Fruit fly (Drosophila melanogaster) whole organism, pupa: Measurements from ENCODE around the gene cin.

Experiments
- CG10348 ChIP-seq: fragments of 200-800 bp; sonication (Bioruptor generic); IDR thresholded peaks from 2 replicates; pipeline ENCODE4 v1.3.6; 2022; ENCODE audit warnings: missing biosample characterization, missing genetic modification characterization
- CG12605 ChIP-seq: fragments of 200-800 bp; sonication (Bioruptor generic); IDR thresholded peaks from 2 replicates; pipeline ENCODE4 v1.3.6; 2022; ENCODE audit warnings: missing biosample characterization, missing genetic modification characterization
- CG13204 ChIP-seq: fragments of 200-800 bp; sonication (Bioruptor generic); optimal IDR thresholded peaks from 2 replicates; lab custom pipeline; 2018; ENCODE audit warnings: missing biosample characterization, mild to moderate bottlenecking, missing genetic modification characterization, moderate library complexity
- CG14655 ChIP-seq: fragments of 200-800 bp; sonication (Bioruptor generic); optimal IDR thresholded peaks from 3 replicates; lab custom pipeline; 2017; ENCODE audit warnings: mild to moderate bottlenecking, missing biosample characterization, missing genetic modification reagents, missing genetic modification characterization
- CG15710 ChIP-seq: fragments of 200-800 bp; sonication (Bioruptor generic); optimal IDR thresholded peaks from 2 replicates; lab custom pipeline; 2018; ENCODE audit warnings: missing biosample characterization, mild to moderate bottlenecking, missing genetic modification characterization, moderate library complexity
- CG17806 ChIP-seq: fragments of 200-800 bp; sonication (Bioruptor generic); optimal IDR thresholded peaks from 2 replicates; lab custom pipeline; 2018; ENCODE audit warnings: missing biosample characterization, mild to moderate bottlenecking, missing genetic modification characterization, moderate library complexity
- CG32121 ChIP-seq: fragments of 200-800 bp; sonication (Bioruptor generic); IDR thresholded peaks from 2 replicates; pipeline ENCODE4 v1.3.6; 2022; ENCODE audit warnings: missing biosample characterization, missing genetic modification characterization
- CG34367 ChIP-seq: fragments of 200-800 bp; sonication (Bioruptor generic); optimal IDR thresholded peaks from 2 replicates; lab custom pipeline; 2018; ENCODE audit warnings: missing biosample characterization, mild to moderate bottlenecking, missing genetic modification characterization
- CG4496 ChIP-seq: fragments of 200-800 bp; sonication (Bioruptor generic); IDR thresholded peaks from 3 replicates; pipeline ENCODE4 v1.3.6; 2022; ENCODE audit warnings: missing biosample characterization, missing genetic modification characterization
- CG8159 ChIP-seq: fragments of 200-800 bp; sonication (Bioruptor generic); optimal IDR thresholded peaks from 3 replicates; lab custom pipeline; 2018; ENCODE audit warnings: missing biosample characterization, mild to moderate bottlenecking, missing genetic modification characterization, moderate library complexity
- CG8301 ChIP-seq: fragments of 200-800 bp; sonication (Bioruptor generic); optimal IDR thresholded peaks from 2 replicates; lab custom pipeline; 2018; ENCODE audit warnings: missing biosample characterization, mild to moderate bottlenecking, missing genetic modification characterization
- CG9948 ChIP-seq: fragments of 200-800 bp; sonication (Bioruptor generic); optimal IDR thresholded peaks from 2 replicates; lab custom pipeline; 2018; ENCODE audit warnings: missing biosample characterization, mild to moderate bottlenecking, missing genetic modification characterization, moderate library complexity
- D1 ChIP-seq: fragments of 200-800 bp; sonication (Bioruptor generic); optimal IDR thresholded peaks from 2 replicates; lab custom pipeline; 2018; ENCODE audit warnings: missing biosample characterization, mild to moderate bottlenecking, missing genetic modification characterization, moderate library complexity
- EcR ChIP-seq: fragments of 200-800 bp; sonication (Bioruptor generic); optimal IDR thresholded peaks from 3 replicates; lab custom pipeline; 2019; ENCODE audit warnings: missing biosample characterization, missing genetic modification characterization, mild to moderate bottlenecking, moderate library complexity, missing genetic modification reagents
- Ets98B ChIP-seq: fragments of 200-800 bp; sonication (Bioruptor generic); IDR thresholded peaks from 2 replicates; pipeline ENCODE4 v1.3.6; 2022; ENCODE audit warnings: missing biosample characterization, missing genetic modification characterization
- Pif1A ChIP-seq: fragments of 200-800 bp; sonication (Bioruptor generic); optimal IDR thresholded peaks from 3 replicates; lab custom pipeline; 2016; ENCODE audit warnings: missing biosample characterization, missing genetic modification characterization
- Pif1B ChIP-seq: fragments of 200-800 bp; sonication (Bioruptor generic); optimal IDR thresholded peaks from 3 replicates; lab custom pipeline; 2016; ENCODE audit warnings: missing biosample characterization, missing genetic modification characterization
- Snoo ChIP-seq: fragments of 200-800 bp; sonication (Bioruptor generic); optimal IDR thresholded peaks from 3 replicates; lab custom pipeline; 2017; ENCODE audit warnings: missing biosample characterization, mild to moderate bottlenecking, missing genetic modification characterization, inconsistent platforms
- fd96Ca ChIP-seq: fragments of 200-800 bp; sonication (Bioruptor generic); IDR thresholded peaks from 3 replicates; pipeline ENCODE4 v1.3.6; 2022; ENCODE audit warnings: missing biosample characterization, missing genetic modification characterization
- gl ChIP-seq: fragments of 200-800 bp; sonication (Bioruptor generic); optimal IDR thresholded peaks from 2 replicates; lab custom pipeline; 2018; ENCODE audit warnings: missing biosample characterization, mild to moderate bottlenecking, missing genetic modification characterization
- rn ChIP-seq: fragments of 200-800 bp; sonication (Bioruptor generic); IDR thresholded peaks from 2 replicates; pipeline ENCODE4 v1.3.6; 2022; ENCODE audit warnings: missing biosample characterization, missing genetic modification characterization

The cin gene

DNA sequence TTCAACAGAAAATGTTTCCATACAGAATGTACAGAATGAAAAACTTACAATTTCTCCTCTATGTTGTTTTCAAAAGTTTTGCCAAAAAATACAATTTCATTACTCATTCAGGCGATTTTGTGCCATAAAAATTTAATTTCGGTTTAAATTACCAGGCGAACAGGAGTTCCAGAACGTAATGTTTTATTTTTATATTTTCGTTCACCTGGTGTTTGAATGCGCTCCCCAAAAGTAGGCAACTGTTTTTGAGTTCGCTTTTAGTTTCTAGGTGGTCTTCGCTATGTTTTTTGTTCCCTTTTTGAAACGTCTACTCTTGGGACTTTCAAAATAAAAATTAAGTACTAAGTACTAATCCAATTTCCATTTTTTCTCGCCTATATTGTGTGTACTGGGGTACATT lies 10.2 kb downstream of the cin start:
- TF ChIP-seq CG13204: no peak
- TF ChIP-seq EcR (GFP tag; lab: Kevin White, UChicago): no peak
- no peak for TF ChIP-seq CG14655 (GFP tag; lab: Kevin White, UChicago)
- TF ChIP-seq fd96Ca: no peak
- no peak for TF ChIP-seq Ets98B
- TF ChIP-seq CG34367 (tag; lab: Kevin White, UChicago): no peak
- no peak for TF ChIP-seq CG32121 (GFP tag; lab: Robert Waterston, UW)
- TF ChIP-seq CG17806: no peak
- no peak for TF ChIP-seq CG9948
- no peak for TF ChIP-seq gl (tag; lab: Kevin White, UChicago)
- no peak for TF ChIP-seq CG8301 (tag; lab: Kevin White, UChicago)
- no peak for TF ChIP-seq CG8159 (tag; lab: Kevin White, UChicago)
- no peak for TF ChIP-seq Pif1A (GFP tag; lab: Kevin White, UChicago)
- TF ChIP-seq CG12605 (GFP tag; lab: Robert Waterston, UW): no peak
- TF ChIP-seq Snoo (tag; lab: Kevin White, UChicago): no peak
- TF ChIP-seq CG10348: no peak
- TF ChIP-seq D1: no peak
- no peak for TF ChIP-seq Pif1B
- TF ChIP-seq, all 21 proteins: peak for 0

DNA sequence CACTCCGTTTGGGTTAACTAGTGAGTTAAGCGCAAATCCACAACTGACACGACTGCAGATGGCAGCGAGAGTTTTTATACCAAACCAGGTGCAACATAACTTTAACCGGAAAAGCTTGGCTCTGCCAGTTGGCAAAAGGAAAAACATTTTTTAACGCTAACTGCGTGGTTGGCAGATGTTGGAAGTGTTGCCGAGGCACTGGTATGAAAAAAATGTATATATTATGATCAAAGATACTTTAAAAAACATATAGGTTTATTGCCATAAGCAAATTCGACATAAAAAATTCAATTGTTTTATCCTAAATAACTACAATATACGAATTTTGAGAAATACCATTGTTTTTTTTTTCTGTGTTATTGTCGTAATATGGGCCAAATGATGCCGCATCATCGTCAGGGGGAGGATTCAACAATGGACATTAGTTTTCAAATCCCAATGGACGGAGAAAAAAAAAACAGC lies 11.5 kb downstream of the cin start, which contains the start of gene CG13376:
TSS of gene CG13376 (minus strand) at position 51 of the 462 bp plus-strand sequence.
- TF ChIP-seq CG8301 (tag; lab: Kevin White, UChicago) (peak; percentile 29), rn (GFP tag; lab: Robert Waterston, UW) (no peak), Pif1B (no peak), CG8159 (tag; lab: Kevin White, UChicago) (no peak), CG32121 (GFP tag; lab: Robert Waterston, UW) (peak; percentile 19; the same call in 1 of the 2 replicates), CG10348 (no peak), CG34367 (tag; lab: Kevin White, UChicago) (no peak), gl (tag; lab: Kevin White, UChicago) (no peak), Ets98B (no peak)

DNA sequence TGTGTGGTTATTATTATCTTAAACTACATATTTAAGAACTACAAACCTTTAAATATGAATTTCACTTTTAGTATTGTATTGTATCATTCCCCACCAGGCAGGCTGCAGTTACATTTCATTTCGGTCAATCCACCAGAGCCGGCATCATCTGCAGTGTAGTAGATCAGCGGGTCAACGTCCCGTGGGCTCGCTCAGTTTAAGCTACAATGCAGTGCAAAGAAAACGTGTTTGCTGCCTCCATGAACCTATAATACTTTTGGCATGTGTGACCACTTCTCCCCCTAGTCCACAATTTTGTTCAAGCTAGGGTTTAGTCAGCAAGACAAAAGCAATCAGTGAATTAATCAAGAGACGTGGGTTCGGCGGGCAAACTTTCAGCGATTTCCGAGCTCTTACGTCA lies 12.5 kb downstream of the cin start:
- no peak for TF ChIP-seq Snoo (tag; lab: Kevin White, UChicago)
- no peak for TF ChIP-seq Pif1B
- peak; percentile 90 for TF ChIP-seq EcR (GFP tag; lab: Kevin White, UChicago)
- TF ChIP-seq CG14655 (GFP tag; lab: Kevin White, UChicago): no peak
- no peak for TF ChIP-seq fd96Ca
- TF ChIP-seq CG34367 (tag; lab: Kevin White, UChicago): no peak
- no peak for TF ChIP-seq CG12605 (GFP tag; lab: Robert Waterston, UW)
- 0 out of 3 replicates have a peak, but pooled peaks have one; percentile 9 for TF ChIP-seq CG4496 (GFP tag; lab: Robert Waterston, UW)
- no peak for TF ChIP-seq CG8301 (tag; lab: Kevin White, UChicago)
- TF ChIP-seq, all 21 proteins: peak for 2

DNA sequence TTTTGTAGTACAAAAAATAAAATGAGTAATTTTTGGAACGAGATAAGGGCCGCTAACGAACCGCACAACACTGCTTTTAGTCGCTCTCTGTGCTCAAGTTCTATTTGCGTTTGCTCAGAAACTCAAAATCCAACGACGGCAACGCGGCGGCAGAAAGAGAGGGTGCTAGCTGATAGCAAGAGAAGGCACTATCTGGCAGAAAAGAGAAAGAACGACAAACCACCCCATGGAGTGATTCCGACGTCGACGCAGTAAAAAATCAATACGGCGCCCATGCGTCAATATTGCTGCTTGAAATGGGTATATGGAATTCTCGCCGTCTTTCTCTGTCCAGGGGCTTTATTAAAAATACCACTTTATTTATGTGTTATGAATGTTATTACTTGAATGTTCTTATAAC lies 20.6 kb downstream of the cin start:
- TF ChIP-seq CG4496 (GFP tag; lab: Robert Waterston, UW) (no peak), CG14655 (GFP tag; lab: Kevin White, UChicago) (no peak), Pif1B (no peak)
- TF ChIP-seq, all 21 proteins: peak for 0

DNA sequence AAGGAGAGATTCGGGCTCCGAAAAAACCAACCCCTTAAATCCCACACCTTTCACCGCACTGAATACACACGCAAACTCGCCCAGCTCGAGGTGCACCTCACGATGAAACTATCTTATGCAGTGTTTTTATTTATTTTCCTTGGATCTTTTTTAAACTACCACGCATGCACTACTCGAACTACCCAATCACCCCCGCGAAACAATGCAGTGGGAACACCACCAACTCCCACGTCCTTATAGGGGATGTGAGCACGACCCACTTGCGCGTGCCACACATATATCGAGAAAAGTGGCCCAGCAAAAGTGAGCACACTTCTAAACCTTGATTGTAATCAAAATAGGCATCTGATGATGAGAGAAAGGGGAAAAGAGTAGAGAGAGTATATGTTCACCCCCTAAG lies 21.1 kb downstream of the cin start:
- TF ChIP-seq CG9948 (no peak), CG13204 (no peak), CG4496 (GFP tag; lab: Robert Waterston, UW) (no peak)

DNA sequence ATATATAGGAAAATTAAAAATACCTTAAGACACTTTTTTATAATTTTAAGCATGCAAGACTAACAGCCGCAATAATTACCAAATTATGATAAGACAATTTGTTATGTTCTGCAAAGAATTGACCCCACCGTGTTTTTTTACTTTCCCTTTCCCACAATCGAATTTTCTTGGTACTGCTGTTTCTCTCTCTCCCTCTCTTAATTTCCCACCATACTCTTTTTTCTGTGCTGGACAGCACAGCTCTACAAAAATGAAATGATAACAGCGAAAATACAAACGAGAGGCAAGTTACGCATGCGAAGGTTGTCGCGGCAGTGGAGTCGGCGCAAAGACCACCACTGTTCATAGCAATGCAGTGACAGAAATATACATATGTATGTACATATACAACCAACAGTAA lies 22.4 kb downstream of the cin start:
- TF ChIP-seq rn (GFP tag; lab: Robert Waterston, UW) (no peak), CG14655 (GFP tag; lab: Kevin White, UChicago) (no peak), CG32121 (GFP tag; lab: Robert Waterston, UW) (no peak), CG10348 (no peak), CG4496 (GFP tag; lab: Robert Waterston, UW) (no peak), fd96Ca (no peak), CG13204 (no peak), CG9948 (no peak), Ets98B (no peak), CG15710 (tag; lab: Kevin White, UChicago) (no peak), EcR (GFP tag; lab: Kevin White, UChicago) (no peak), D1 (no peak), CG34367 (tag; lab: Kevin White, UChicago) (no peak), gl (tag; lab: Kevin White, UChicago) (no peak), Pif1A (GFP tag; lab: Kevin White, UChicago) (no peak), CG17806 (no peak), Pif1B (no peak), Snoo (tag; lab: Kevin White, UChicago) (no peak), CG8301 (tag; lab: Kevin White, UChicago) (no peak)

DNA sequence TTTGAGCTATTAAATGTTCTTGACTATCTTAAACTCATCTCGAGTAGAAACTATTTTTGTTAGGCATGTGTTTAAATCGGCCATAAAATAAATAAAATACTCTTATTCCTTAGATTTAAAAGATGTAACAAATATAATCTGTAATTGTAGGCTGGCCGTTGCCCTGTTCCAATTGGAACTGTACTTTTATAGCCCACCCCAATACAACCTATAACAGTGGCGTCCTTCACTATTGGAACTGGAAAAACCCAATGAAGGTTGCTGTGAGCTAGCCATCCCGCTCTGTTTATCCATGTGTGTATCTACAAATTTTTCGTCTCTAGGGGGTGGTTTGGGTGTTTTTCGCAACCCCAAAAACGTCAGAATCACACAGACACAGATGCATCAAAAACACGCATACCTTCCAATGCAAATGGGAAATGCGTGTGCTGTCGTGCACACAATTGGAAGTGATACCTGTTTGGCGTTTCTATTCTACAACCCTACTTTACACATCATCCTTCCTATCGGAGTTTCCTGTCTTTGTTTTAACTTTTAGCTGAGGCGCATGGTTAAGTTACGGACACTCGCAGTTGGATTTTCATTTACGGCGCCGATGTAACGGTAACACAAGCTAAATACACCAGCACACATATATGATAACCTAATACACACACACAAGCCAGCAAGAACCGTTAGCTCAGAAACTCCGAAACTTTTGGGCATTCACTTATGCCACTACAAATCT lies 23.1 kb downstream of the cin start:
- TF ChIP-seq CG9948 (no peak), Ets98B (no peak), CG13204 (no peak), CG10348 (no peak), D1 (no peak), Snoo (tag; lab: Kevin White, UChicago) (no peak), CG12605 (GFP tag; lab: Robert Waterston, UW) (no peak), rn (GFP tag; lab: Robert Waterston, UW) (no peak), CG17806 (peak; percentile 6), CG4496 (GFP tag; lab: Robert Waterston, UW) (no peak), EcR (GFP tag; lab: Kevin White, UChicago) (peak; percentile 22), CG14655 (GFP tag; lab: Kevin White, UChicago) (no peak), fd96Ca (no peak), CG32121 (GFP tag; lab: Robert Waterston, UW) (no peak), Pif1B (peak; percentile 33), CG34367 (tag; lab: Kevin White, UChicago) (no peak), Pif1A (GFP tag; lab: Kevin White, UChicago) (peak; percentile 3)
